Fruit fly (Drosophila melanogaster) whole organism, embryonic: ENCODE data around the gene Nep6.
A peak's percentile ranks its signal among the peaks of the same experiment; 100 is the strongest.

Experiments used
- BEAF-32 ChIP-seq: fragments of 200-800 bp; sonication (Bioruptor generic); optimal IDR thresholded peaks from 3 replicates; lab custom pipeline; 2017; ENCODE audit warnings: missing biosample characterization, missing genetic modification characterization, mild to moderate bottlenecking, moderate library complexity, missing genetic modification reagents
- Blimp-1 ChIP-seq: fragments of 200-800 bp; sonication (Bioruptor generic); optimal IDR thresholded peaks from 3 replicates; lab custom pipeline; 2018; ENCODE audit warnings: missing biosample characterization, missing genetic modification characterization, mild to moderate bottlenecking, moderate library complexity, missing genetic modification reagents
- CG12071 ChIP-seq: fragments of 200-800 bp; sonication (Bioruptor generic); optimal IDR thresholded peaks from 3 replicates; lab custom pipeline; 2018; ENCODE audit warnings: missing biosample characterization, mild to moderate bottlenecking, missing genetic modification characterization
- CG12155 ChIP-seq: fragments of 200-800 bp; sonication (Bioruptor generic); optimal IDR thresholded peaks from 3 replicates; lab custom pipeline; 2016; ENCODE audit warnings: missing biosample characterization, missing genetic modification characterization
- CG13296 ChIP-seq: fragments of 200-800 bp; sonication (Bioruptor generic); optimal IDR thresholded peaks from 3 replicates; lab custom pipeline; 2018; ENCODE audit warnings: missing biosample characterization, mild to moderate bottlenecking, missing genetic modification characterization
- CG13424 ChIP-seq: fragments of 200-800 bp; sonication (Bioruptor generic); optimal IDR thresholded peaks from 2 replicates; lab custom pipeline; 2019; ENCODE audit warnings: missing biosample characterization, mild to moderate bottlenecking, missing genetic modification characterization, moderate library complexity
- CG14710 ChIP-seq: fragments of 200-800 bp; sonication (Bioruptor generic); optimal IDR thresholded peaks from 3 replicates; lab custom pipeline; 2019; ENCODE audit warnings: missing biosample characterization, mild to moderate bottlenecking, missing genetic modification characterization, moderate library complexity
- CG14860 ChIP-seq: fragments of 200-800 bp; sonication (Bioruptor generic); IDR thresholded peaks from 3 replicates; pipeline ENCODE4 v1.3.6; 2022; ENCODE audit warnings: missing biosample characterization, missing genetic modification characterization; ENCODE audit not compliant: partially characterized antibody
- CG15479 ChIP-seq: fragments of 200-800 bp; sonication (Bioruptor generic); optimal IDR thresholded peaks from 3 replicates; lab custom pipeline; 2019; ENCODE audit warnings: missing biosample characterization, mild to moderate bottlenecking, missing genetic modification characterization, moderate library complexity
- CG18619 ChIP-seq: fragments of 200-800 bp; sonication (Bioruptor generic); optimal IDR thresholded peaks from 3 replicates; lab custom pipeline; 2017; ENCODE audit warnings: missing biosample characterization, mild to moderate bottlenecking, missing genetic modification characterization
- CG42726 ChIP-seq: fragments of 200-800 bp; sonication (Bioruptor generic); IDR thresholded peaks from 2 replicates; pipeline ENCODE4 v1.3.6; 2022; ENCODE audit warnings: missing biosample characterization, missing genetic modification characterization; ENCODE audit not compliant: partially characterized antibody
- CG4707 ChIP-seq: fragments of 200-800 bp; sonication (Bioruptor generic); optimal IDR thresholded peaks from 2 replicates; lab custom pipeline; 2018; ENCODE audit warnings: missing biosample characterization, mild to moderate bottlenecking, missing genetic modification characterization, moderate library complexity
- CG6683 ChIP-seq: fragments of 200-800 bp; sonication (Bioruptor generic); optimal IDR thresholded peaks from 2 replicates; lab custom pipeline; 2017; ENCODE audit warnings: missing biosample characterization, mild to moderate bottlenecking, missing genetic modification characterization, missing genetic modification reagents
- CG7963 ChIP-seq: fragments of 200-800 bp; sonication (Bioruptor generic); IDR thresholded peaks from 3 replicates; pipeline ENCODE4 v1.3.6; 2022; ENCODE audit warnings: missing biosample characterization, missing genetic modification characterization; ENCODE audit not compliant: partially characterized antibody
- CG8359 ChIP-seq: fragments of 200-800 bp; sonication (Bioruptor generic); optimal IDR thresholded peaks from 2 replicates; lab custom pipeline; 2017; ENCODE audit warnings: missing biosample characterization, mild to moderate bottlenecking, missing genetic modification characterization, borderline replicate concordance
- CkIIα-i1 ChIP-seq: fragments of 200-800 bp; sonication (Bioruptor generic); IDR thresholded peaks from 2 replicates; pipeline ENCODE4 v1.3.6; 2022; ENCODE audit warnings: missing biosample characterization, missing genetic modification characterization
- Fer2 ChIP-seq: fragments of 200-800 bp; sonication (Bioruptor generic); optimal IDR thresholded peaks from 2 replicates; lab custom pipeline; 2018; ENCODE audit warnings: missing biosample characterization, mild to moderate bottlenecking, missing genetic modification characterization, moderate library complexity
- HLHmδ ChIP-seq: fragments of 200-800 bp; sonication (Bioruptor generic); optimal IDR thresholded peaks from 2 replicates; lab custom pipeline; 2018; ENCODE audit warnings: missing biosample characterization, mild to moderate bottlenecking, missing genetic modification characterization, moderate library complexity
- Lim3 ChIP-seq: fragments of 200-800 bp; sonication (Bioruptor generic); IDR thresholded peaks from 2 replicates; pipeline ENCODE4 v1.3.6; 2022; ENCODE audit warnings: missing biosample characterization, missing genetic modification characterization
- MESR4 ChIP-seq: fragments of 200-800 bp; sonication (Bioruptor generic); optimal IDR thresholded peaks from 2 replicates; lab custom pipeline; 2018; ENCODE audit warnings: missing biosample characterization, mild to moderate bottlenecking, missing genetic modification characterization, moderate library complexity
- MTF-1 ChIP-seq: fragments of 200-800 bp; sonication (Bioruptor generic); optimal IDR thresholded peaks from 2 replicates; lab custom pipeline; 2018; ENCODE audit warnings: missing biosample characterization, mild to moderate bottlenecking, missing genetic modification characterization, borderline replicate concordance
- TFAM ChIP-seq: fragments of 200-800 bp; sonication (Bioruptor generic); optimal IDR thresholded peaks from 2 replicates; lab custom pipeline; 2017; ENCODE audit warnings: missing biosample characterization, missing genetic modification characterization, inconsistent platforms
- Usf ChIP-seq: fragments of 200-800 bp; sonication (Bioruptor generic); optimal IDR thresholded peaks from 2 replicates; lab custom pipeline; 2017; ENCODE audit warnings: missing genotype, missing biosample characterization, missing genetic modification characterization
- amos ChIP-seq: fragments of 200-800 bp; sonication (Bioruptor generic); IDR thresholded peaks from 2 replicates; pipeline ENCODE4 v1.3.6; 2022; ENCODE audit warnings: missing biosample characterization, missing genetic modification characterization; ENCODE audit not compliant: partially characterized antibody
- ato ChIP-seq: fragments of 200-800 bp; sonication (Bioruptor generic); IDR thresholded peaks from 2 replicates; pipeline ENCODE4 v1.3.6; 2022; ENCODE audit warnings: missing biosample characterization, missing genetic modification characterization; ENCODE audit not compliant: partially characterized antibody
- btn ChIP-seq: fragments of 200-800 bp; sonication (Bioruptor generic); optimal IDR thresholded peaks from 2 replicates; lab custom pipeline; 2016; ENCODE audit warnings: missing biosample characterization, missing genetic modification characterization
- ci ChIP-seq: fragments of 200-800 bp; sonication (Bioruptor generic); IDR thresholded peaks from 3 replicates; pipeline ENCODE4 v1.3.6; 2022; ENCODE audit warnings: missing biosample characterization, missing genetic modification characterization
- dm ChIP-seq: fragments of 200-800 bp; sonication (Bioruptor generic); optimal IDR thresholded peaks from 3 replicates; lab custom pipeline; 2016; ENCODE audit warnings: missing biosample characterization, missing genetic modification characterization
- esg ChIP-seq: fragments of 200-800 bp; sonication (Bioruptor generic); conservative IDR thresholded peaks from 2 replicates; pipeline ENCODE4 v1.3.6; 2022; ENCODE audit warnings: missing biosample characterization, missing genetic modification characterization
- gfzf ChIP-seq: fragments of 200-800 bp; sonication (Bioruptor generic); optimal IDR thresholded peaks from 2 replicates; lab custom pipeline; 2016; ENCODE audit warnings: missing biosample characterization, mild to moderate bottlenecking, missing genetic modification characterization, moderate library complexity
- hth ChIP-seq: fragments of >200 bp; optimal IDR thresholded peaks from 2 replicates; lab custom pipeline; 2017; ENCODE audit warnings: inconsistent platforms
- inv ChIP-seq: fragments of 200-800 bp; sonication (Bioruptor generic); IDR thresholded peaks from 2 replicates; pipeline ENCODE4 v1.3.6; 2022; ENCODE audit warnings: missing biosample characterization, missing genetic modification characterization; ENCODE audit not compliant: partially characterized antibody
- ken ChIP-seq: fragments of 200-800 bp; sonication (Bioruptor generic); IDR thresholded peaks from 3 replicates; pipeline ENCODE4 v1.3.6; 2022; ENCODE audit warnings: missing biosample characterization, missing genetic modification characterization
- oc ChIP-seq: fragments of 200-800 bp; sonication (Bioruptor generic); optimal IDR thresholded peaks from 2 replicates; lab custom pipeline; 2018; ENCODE audit warnings: missing biosample characterization, mild to moderate bottlenecking, missing genetic modification characterization, moderate library complexity
- org-1 ChIP-seq: fragments of 200-800 bp; sonication (Bioruptor generic); optimal IDR thresholded peaks from 2 replicates; lab custom pipeline; 2017; ENCODE audit warnings: missing biosample characterization, missing genetic modification characterization
- phol ChIP-seq: fragments of 200-800 bp; sonication (Bioruptor generic); optimal IDR thresholded peaks from 3 replicates; lab custom pipeline; 2018; ENCODE audit warnings: missing biosample characterization, mild to moderate bottlenecking, missing genetic modification characterization, moderate library complexity
- prd ChIP-seq, 3 experiments: fragments of >200 bp in 2 of 3; fragments of 200-800 bp in 1 of 3; sonication (Bioruptor generic) in 1 of 3; optimal IDR thresholded peaks in 2 of 3; IDR thresholded peaks in 1 of 3; 2 replicates in 2 of 3; 3 replicates in 1 of 3; pipeline versions ENCODE4 v1.3.6 to Lab custom; 2017 to 2022; ENCODE audit warnings: missing biosample characterization in 1 of 3, missing genetic modification characterization in 1 of 3
- pros ChIP-seq: fragments of 200-800 bp; sonication (Bioruptor generic); optimal IDR thresholded peaks from 3 replicates; lab custom pipeline; 2019; ENCODE audit warnings: missing biosample characterization, mild to moderate bottlenecking, missing genetic modification characterization, moderate library complexity
- repo ChIP-seq: fragments of 200-800 bp; sonication (Bioruptor generic); optimal IDR thresholded peaks from 2 replicates; lab custom pipeline; 2016; ENCODE audit warnings: missing biosample characterization, missing genetic modification characterization
- ro ChIP-seq: fragments of 200-800 bp; sonication (Bioruptor generic); IDR thresholded peaks from 2 replicates; pipeline ENCODE4 v1.3.6; 2022; ENCODE audit warnings: missing biosample characterization, missing genetic modification characterization
- sens ChIP-seq: fragments of 200-800 bp; sonication (Bioruptor generic); peaks from one replicate; lab custom pipeline; 2016; ENCODE audit warnings: missing biosample characterization, missing genetic modification characterization
- slou ChIP-seq: fragments of 200-800 bp; sonication (Bioruptor generic); optimal IDR thresholded peaks from 3 replicates; lab custom pipeline; 2016; ENCODE audit warnings: missing biosample characterization, missing genetic modification characterization
- stwl ChIP-seq: fragments of 200-800 bp; sonication (Bioruptor generic); optimal IDR thresholded peaks from 3 replicates; lab custom pipeline; 2018; ENCODE audit warnings: missing biosample characterization, mild to moderate bottlenecking, missing genetic modification characterization, moderate library complexity
- tgo ChIP-seq: fragments of 200-800 bp; sonication (Bioruptor generic); IDR thresholded peaks from 3 replicates; pipeline ENCODE4 v1.3.6; 2022; ENCODE audit warnings: missing biosample characterization, missing genetic modification characterization
- unc-4 ChIP-seq: fragments of 200-800 bp; sonication (Bioruptor generic); IDR thresholded peaks from 2 replicates; pipeline ENCODE4 v1.3.6; 2022; ENCODE audit warnings: missing biosample characterization, missing genetic modification characterization; ENCODE audit not compliant: partially characterized antibody
- vfl ChIP-seq: fragments of 200-800 bp; sonication (Bioruptor generic); optimal IDR thresholded peaks from 2 replicates; lab custom pipeline; 2016; ENCODE audit warnings: missing biosample characterization, missing genetic modification characterization
- zen2 ChIP-seq: fragments of 200-800 bp; sonication (Bioruptor generic); IDR thresholded peaks from 3 replicates; pipeline ENCODE4 v1.3.6; 2022; ENCODE audit warnings: missing biosample characterization, missing genetic modification characterization; ENCODE audit not compliant: partially characterized antibody

Nep6 gene

DNA sequence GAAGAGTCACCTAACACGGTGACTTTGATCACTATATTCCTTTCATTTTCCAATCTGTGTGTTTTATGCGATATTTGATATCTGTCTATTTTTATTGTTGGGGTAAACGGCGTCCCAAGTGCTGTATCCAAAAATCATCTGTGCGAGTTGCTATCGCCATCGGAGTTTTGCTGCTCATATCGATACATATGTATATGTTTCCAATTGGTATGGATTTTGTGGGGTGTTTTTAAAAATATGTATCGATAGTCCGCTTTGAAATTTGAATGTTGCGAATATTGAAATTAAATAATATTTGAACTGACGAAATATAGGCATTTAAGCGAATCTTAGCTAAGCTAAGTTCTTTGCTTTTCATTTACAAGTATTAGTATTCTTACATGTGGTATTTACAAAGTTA lies 38.0 kb upstream of the Nep6 start, which contains the start of gene pira (continued):
- peak; percentile 57; the same call in 1 of the 3 replicates for TF ChIP-seq zen2 (GFP tag; lab: Robert Waterston, UW)
- TF ChIP-seq CG6683 (GFP tag; lab: Kevin White, UChicago), result no peak
- no peak for TF ChIP-seq CkIIα-i1 (GFP tag; lab: Robert Waterston, UW)
- TF ChIP-seq amos (GFP tag; lab: Robert Waterston, UW), result peak; percentile 78; the same call in 1 of the 2 replicates
- TF ChIP-seq org-1, result no peak
- no peak for TF ChIP-seq Fer2 (tag; lab: Kevin White, UChicago)
- no peak for TF ChIP-seq CG13424 (tag; lab: Kevin White, UChicago)
- no peak for TF ChIP-seq hth (lab: Kevin White, UChicago)
- TF ChIP-seq TFAM (GFP tag; lab: Kevin White, UChicago), result no peak
- no peak for TF ChIP-seq CG12155 (GFP tag; lab: Kevin White, UChicago)
- TF ChIP-seq repo (GFP tag; lab: Kevin White, UChicago), result no peak
- no peak for TF ChIP-seq CG8359
- TF ChIP-seq CG12071 (GFP tag; lab: Kevin White, UChicago), result no peak
- no peak for TF ChIP-seq ro (GFP tag; lab: Robert Waterston, UW)
- no peak for TF ChIP-seq prd (optimal IDR thresholded peaks at IDR 0.05; lab: Kevin White, UChicago)
- no peak for TF ChIP-seq prd (GFP tag; IDR thresholded peaks at IDR 0.05; lab: Robert Waterston, UW)
- no peak for TF ChIP-seq slou
- no peak for TF ChIP-seq CG15479 (GFP tag; lab: Kevin White, UChicago)
- no peak for TF ChIP-seq Lim3 (GFP tag; lab: Robert Waterston, UW)
- TF ChIP-seq MESR4, result peak; percentile 17
- no peak for TF ChIP-seq CG4707 (GFP tag; lab: Kevin White, UChicago)
- no peak for TF ChIP-seq oc (tag; lab: Kevin White, UChicago)
- no peak for TF ChIP-seq gfzf (GFP tag; lab: Kevin White, UChicago)
- no peak for TF ChIP-seq HLHmδ (GFP tag; lab: Kevin White, UChicago)
- TF ChIP-seq tgo (GFP tag; lab: Robert Waterston, UW), result no peak
- no peak for TF ChIP-seq esg (GFP tag; lab: Robert Waterston, UW)
- no peak for TF ChIP-seq Blimp-1 (GFP tag; lab: Kevin White, UChicago)
- no peak for TF ChIP-seq vfl (GFP tag; lab: Kevin White, UChicago)
- TF ChIP-seq pros (GFP tag; lab: Kevin White, UChicago), result no peak
- TF ChIP-seq dm, result no peak
- TF ChIP-seq ken, result no peak
- no peak for TF ChIP-seq phol (tag; lab: Kevin White, UChicago)
- TF ChIP-seq CG18619 (GFP tag; lab: Kevin White, UChicago), result no peak

DNA sequence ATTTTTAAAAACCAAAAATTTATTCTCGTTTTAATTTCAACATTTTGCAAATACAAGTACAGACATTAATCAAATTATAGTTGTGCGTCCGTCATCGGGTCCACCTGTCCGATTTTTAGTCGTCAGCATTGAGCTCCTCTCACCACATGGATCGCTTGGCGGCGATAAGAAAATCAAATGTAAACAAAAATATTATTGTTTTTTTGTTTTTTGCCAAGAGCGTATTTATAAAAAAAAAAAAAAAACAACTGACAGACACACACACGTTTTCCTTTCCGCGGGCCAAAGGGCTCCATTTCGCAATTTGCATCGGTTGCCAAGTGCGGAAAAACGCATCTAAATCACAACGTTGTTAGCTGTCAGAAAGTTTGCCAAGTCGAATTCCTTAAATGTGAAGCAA lies 37.6 kb upstream of the Nep6 start:
- TF ChIP-seq CG14860, result 0 out of 3 replicates have a peak, but pooled peaks have one; percentile 1
- TF ChIP-seq inv, result 0 out of 2 replicates have a peak, but pooled peaks have one; percentile 0
- TF ChIP-seq sens, result peak; percentile 28
- TF ChIP-seq, all 482 proteins: peak for 3; not testable (repeated sequence) for 479

- TF ChIP-seq CG14710 (tag; lab: Kevin White, UChicago) (peak; percentile 23), BEAF-32 (GFP tag; lab: Kevin White, UChicago) (peak; percentile 69), stwl (peak; percentile 47), MTF-1 (GFP tag; lab: Kevin White, UChicago) (no peak), CG13296 (no peak), CG7963 (GFP tag; lab: Robert Waterston, UW) (peak; percentile 63), btn (GFP tag; lab: Kevin White, UChicago) (no peak), ato (GFP tag; lab: Robert Waterston, UW) (peak; percentile 44; the same call in 1 of the 2 replicates), ci (GFP tag; lab: Robert Waterston, UW) (no peak), Usf (GFP tag; lab: Kevin White, UChicago) (no peak), oc (tag; lab: Kevin White, UChicago) (no peak), CG42726 (peak; percentile 75; the same call in 1 of the 2 replicates), inv (peak; percentile 61), unc-4 (GFP tag; lab: Robert Waterston, UW) (no peak)
These were observed 36.8 kb upstream of the Nep6 start for dm6 chrX:12764640-12765039.
